Fruit fly (Drosophila melanogaster): ENCODE results near the gene MME1.

DNA sequence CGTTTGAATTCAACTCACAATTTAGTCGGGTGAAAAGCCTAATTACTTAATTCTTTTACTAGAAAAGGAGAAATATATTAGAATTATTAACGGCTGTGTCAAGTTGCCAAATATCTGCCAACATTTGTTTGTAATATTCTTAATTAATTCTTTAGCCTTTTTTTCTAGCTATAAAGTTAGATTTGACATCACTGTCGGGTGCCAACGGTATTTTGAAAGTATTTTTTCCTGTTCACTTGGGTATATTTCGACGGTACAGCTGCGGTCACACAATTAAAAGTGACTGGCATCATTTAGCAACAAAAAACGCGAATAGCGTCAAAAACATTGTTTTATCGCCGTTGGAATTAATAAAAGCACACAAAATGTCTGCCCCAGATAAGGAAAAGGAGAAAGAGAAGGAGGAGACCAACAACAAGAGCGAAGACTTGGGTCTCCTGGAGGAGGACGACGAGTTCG is 36.4 kb downstream of the MME1 start, which contains the start of gene Sem1:
- TF ChIP-seq pan (optimal IDR thresholded peaks at IDR 0.05): no peak
- no peak for TF ChIP-seq CG8478 (optimal IDR thresholded peaks at IDR 0.05)
- no peak for TF ChIP-seq EcR (GFP tag; optimal IDR thresholded peaks at IDR 0.05)
- TF ChIP-seq Dll (optimal IDR thresholded peaks at IDR 0.05): no peak
- TF ChIP-seq psq (optimal IDR thresholded peaks at IDR 0.05): no peak
- TF ChIP-seq usp (GFP tag; optimal IDR thresholded peaks at IDR 0.05): no peak
